Worm (Caenorhabditis elegans) whole organism, L4 larva: ENCODE data around the gene F13A7.7.
A peak's percentile ranks its signal among the peaks of the same experiment; 100 is the strongest.

ENCODE experiments used
- F10B5.3 ChIP-seq: sonication (generic microtip); optimal IDR thresholded peaks from 2 replicates; lab custom pipeline; 2016; ENCODE audit warnings: mild to moderate bottlenecking, missing genetic modification characterization, missing compliant biosample characterization
- F26F4.8 ChIP-seq: fragments of 200-800 bp; sonication (Bioruptor generic); conservative IDR thresholded peaks from 2 replicates; pipeline ENCODE4 v1.3.6; 2022; ENCODE audit warnings: missing genetic modification characterization, missing compliant biosample characterization
- R02D3.7 ChIP-seq: fragments of 150-350 bp; sonication (generic microtip); optimal IDR thresholded peaks from 3 replicates; lab custom pipeline; 2014; ENCODE audit warnings: missing biosample characterization, missing genetic modification characterization
- T26A8.4 ChIP-seq: fragments of 200-800 bp; sonication (Bioruptor generic); IDR thresholded peaks from 2 replicates; pipeline ENCODE4 v1.3.6; 2022; ENCODE audit warnings: missing genetic modification characterization, missing compliant biosample characterization
- ZK337.2 ChIP-seq: fragments of 200-800 bp; sonication (Bioruptor generic); IDR thresholded peaks from 2 replicates; pipeline ENCODE4 v1.3.6; 2022; ENCODE audit warnings: missing genetic modification reagents, missing genetic modification characterization, missing compliant biosample characterization
- aha-1 ChIP-seq: fragments of 150-350 bp; peaks from one replicate; lab custom pipeline; 2014; ENCODE audit warnings: missing biosample characterization, missing genetic modification characterization
- aly-2 ChIP-seq: sonication (generic microtip); optimal IDR thresholded peaks from 2 replicates; lab custom pipeline; 2018; ENCODE audit warnings: missing biosample characterization, missing genetic modification characterization
- ama-1 ChIP-seq: fragments of 150-350 bp; optimal IDR thresholded peaks from 2 replicates; lab custom pipeline; 2014; ENCODE audit warnings: inconsistent platforms, mixed read lengths
- attf-4 ChIP-seq: sonication (generic microtip); optimal IDR thresholded peaks from 3 replicates; lab custom pipeline; 2017; ENCODE audit warnings: missing biosample characterization, missing genetic modification characterization
- dmd-6 ChIP-seq: fragments of 200-800 bp; sonication (Bioruptor generic); IDR thresholded peaks from 2 replicates; pipeline ENCODE4 v1.3.6; 2022; ENCODE audit warnings: missing genetic modification reagents, missing genetic modification characterization, missing compliant biosample characterization
- dmd-9 ChIP-seq: fragments of 200-800 bp; sonication (Bioruptor generic); IDR thresholded peaks from 2 replicates; pipeline ENCODE4 v1.3.6; 2022; ENCODE audit warnings: missing genetic modification reagents, missing genetic modification characterization, missing compliant biosample characterization
- dve-1 ChIP-seq: sonication (generic microtip); optimal IDR thresholded peaks from 2 replicates; lab custom pipeline; 2017; ENCODE audit warnings: antibody characterized with exemption, mild to moderate bottlenecking, missing genetic modification characterization, missing compliant biosample characterization; ENCODE audit not compliant: insufficient read depth
- egl-43 ChIP-seq: fragments of 200-800 bp; sonication (Bioruptor generic); IDR thresholded peaks from 2 replicates; pipeline ENCODE4 v1.3.6; 2022; ENCODE audit warnings: missing genetic modification reagents, missing genetic modification characterization, missing compliant biosample characterization
- hif-1 ChIP-seq, 2 experiments: sonication (generic microtip); optimal IDR thresholded peaks; 2 replicates each; lab custom pipeline; 2016 to 2017; ENCODE audit warnings: missing compliant biosample characterization in 2 of 2, missing genetic modification characterization in 2 of 2, missing genetic modification reagents in 2 of 2, missing genotype in 2 of 2, mild to moderate bottlenecking in 1 of 2
- hlh-30 ChIP-seq: sonication (generic microtip); optimal IDR thresholded peaks from 2 replicates; lab custom pipeline; 2017; ENCODE audit warnings: antibody characterized with exemption, mild to moderate bottlenecking, missing genetic modification characterization, missing compliant biosample characterization; ENCODE audit not compliant: insufficient read depth
- hmg-1.1 ChIP-seq: fragments of 200-800 bp; sonication (Bioruptor generic); IDR thresholded peaks from 2 replicates; pipeline ENCODE4 v1.3.6; 2022; ENCODE audit warnings: missing genetic modification reagents, missing genetic modification characterization, missing compliant biosample characterization
- lin-15B ChIP-seq: fragments of 150-350 bp; sonication (generic microtip); optimal IDR thresholded peaks from 3 replicates; lab custom pipeline; 2014; ENCODE audit warnings: missing biosample characterization, missing genetic modification characterization
- lin-29 ChIP-seq: fragments of 200-800 bp; sonication (Bioruptor generic); IDR thresholded peaks from 2 replicates; pipeline ENCODE4 v1.3.6; 2022; ENCODE audit warnings: missing genetic modification reagents, missing genetic modification characterization, missing compliant biosample characterization
- lin-38 ChIP-seq: fragments of 200-800 bp; sonication (Bioruptor generic); IDR thresholded peaks from 2 replicates; pipeline ENCODE4 v1.3.6; 2022; ENCODE audit warnings: missing genetic modification reagents, missing genetic modification characterization, missing compliant biosample characterization
- lir-3 ChIP-seq: sonication (generic microtip); optimal IDR thresholded peaks from 2 replicates; lab custom pipeline; 2016; ENCODE audit warnings: mild to moderate bottlenecking, missing genetic modification characterization, missing compliant biosample characterization
- mdt-29 ChIP-seq: fragments of 200-800 bp; sonication (Bioruptor generic); IDR thresholded peaks from 2 replicates; pipeline ENCODE4 v1.3.6; 2022; ENCODE audit warnings: missing genetic modification reagents, missing genetic modification characterization, missing compliant biosample characterization
- mep-1 ChIP-seq: fragments of 150-350 bp; sonication (generic microtip); optimal IDR thresholded peaks from 3 replicates; lab custom pipeline; 2014; ENCODE audit warnings: missing biosample characterization, missing genetic modification characterization
- mes-2 ChIP-seq: sonication (generic microtip); optimal IDR thresholded peaks from 2 replicates; lab custom pipeline; 2016; ENCODE audit warnings: missing genotype, mild to moderate bottlenecking, missing genetic modification characterization, missing compliant biosample characterization; ENCODE audit not compliant: poor library complexity, severe bottlenecking
- mxl-3 ChIP-seq: fragments of 200-800 bp; sonication (Bioruptor generic); optimal IDR thresholded peaks from 2 replicates; lab custom pipeline; 2018; ENCODE audit warnings: mild to moderate bottlenecking, missing genetic modification characterization, missing compliant biosample characterization
- nhr-10 ChIP-seq: fragments of 150-350 bp; optimal IDR thresholded peaks from 2 replicates; lab custom pipeline; 2014; ENCODE audit warnings: missing biosample characterization, missing genetic modification characterization
- nhr-41 ChIP-seq: fragments of 200-800 bp; sonication (Bioruptor generic); IDR thresholded peaks from 2 replicates; pipeline ENCODE4 v1.3.6; 2022; ENCODE audit warnings: missing genetic modification reagents, missing genetic modification characterization, missing compliant biosample characterization
- nhr-42 ChIP-seq: fragments of 200-800 bp; sonication (Bioruptor generic); IDR thresholded peaks from 2 replicates; pipeline ENCODE4 v1.3.6; 2022; ENCODE audit warnings: missing genetic modification characterization, missing compliant biosample characterization
- php-3 ChIP-seq: fragments of 200-800 bp; sonication (Bioruptor generic); IDR thresholded peaks from 2 replicates; pipeline ENCODE4 v1.3.6; 2022; ENCODE audit warnings: missing genetic modification reagents, missing genetic modification characterization, missing compliant biosample characterization
- saeg-2 ChIP-seq: fragments of 200-800 bp; sonication (Bioruptor generic); IDR thresholded peaks from 2 replicates; pipeline ENCODE4 v1.3.6; 2022; ENCODE audit warnings: missing genetic modification reagents, missing genetic modification characterization, missing compliant biosample characterization
- sdz-12 ChIP-seq: fragments of 200-800 bp; sonication (Bioruptor generic); optimal IDR thresholded peaks from 2 replicates; lab custom pipeline; 2018; ENCODE audit warnings: mild to moderate bottlenecking, missing genetic modification characterization, missing compliant biosample characterization
- set-16 ChIP-seq: fragments of 200-800 bp; sonication (Bioruptor generic); IDR thresholded peaks from 2 replicates; pipeline ENCODE4 v1.3.6; 2022; ENCODE audit warnings: missing genetic modification reagents, missing genetic modification characterization, missing compliant biosample characterization
- snpc-1.2 ChIP-seq: fragments of 200-800 bp; sonication (Bioruptor generic); IDR thresholded peaks from 2 replicates; pipeline ENCODE4 v1.3.6; 2022; ENCODE audit warnings: missing genetic modification reagents, missing genetic modification characterization, missing compliant biosample characterization
- tag-97 ChIP-seq: fragments of 200-800 bp; sonication (Bioruptor generic); IDR thresholded peaks from 2 replicates; pipeline ENCODE4 v1.3.6; 2022; ENCODE audit warnings: missing genetic modification characterization, missing compliant biosample characterization
- vab-7 ChIP-seq: fragments of 200-800 bp; sonication (Bioruptor generic); IDR thresholded peaks from 2 replicates; pipeline ENCODE4 v1.3.6; 2022; ENCODE audit warnings: missing genetic modification reagents, missing genetic modification characterization, missing compliant biosample characterization
- zfp-2 ChIP-seq: sonication (generic microtip); optimal IDR thresholded peaks from 2 replicates; lab custom pipeline; 2016; ENCODE audit warnings: mild to moderate bottlenecking, missing genetic modification characterization, missing compliant biosample characterization
- zip-11 ChIP-seq: fragments of 200-800 bp; sonication (Bioruptor generic); IDR thresholded peaks from 2 replicates; pipeline ENCODE4 v1.3.6; 2022; ENCODE audit warnings: missing genetic modification characterization, missing compliant biosample characterization

The F13A7.7 gene

ce11 chrV:16368143-16368542 is 15.5 kb downstream of the F13A7.7 start:
- TF ChIP-seq hif-1 (tag; optimal IDR thresholded peaks at IDR 0.05; lab: Kevin White, UChicago) (no peak), saeg-2 (GFP tag; lab: Robert Waterston, UW) (no peak), nhr-10 (tag; lab: Kevin White, UChicago) (no peak), egl-43 (no peak), set-16 (GFP tag; lab: Robert Waterston, UW) (no peak), lin-29 (GFP tag; lab: Robert Waterston, UW) (no peak), mxl-3 (GFP tag; lab: Kevin White, UChicago) (no peak), zip-11 (GFP tag; lab: Robert Waterston, UW) (no peak), hlh-30 (tag; lab: Kevin White, UChicago) (no peak), dve-1 (tag; lab: Kevin White, UChicago) (no peak), dmd-6 (no peak), php-3 (no peak), mes-2 (no peak), vab-7 (no peak), sdz-12 (GFP tag; lab: Kevin White, UChicago) (no peak)

- TF ChIP-seq snpc-1.2 (GFP tag; lab: Robert Waterston, UW) (no peak), T26A8.4 (GFP tag; lab: Robert Waterston, UW) (peak; percentile 58; the same call in 1 of the 2 replicates), sdz-12 (GFP tag; lab: Kevin White, UChicago) (no peak), mdt-29 (GFP tag; lab: Robert Waterston, UW) (0 out of 2 replicates have a peak, but pooled peaks have one; percentile 29), ama-1 (peak; percentile 55), aha-1 (tag; lab: Kevin White, UChicago) (peak; percentile 36), attf-4 (no peak), dmd-6 (no peak), mxl-3 (GFP tag; lab: Kevin White, UChicago) (no peak), nhr-10 (tag; lab: Kevin White, UChicago) (no peak), F10B5.3 (tag; lab: Kevin White, UChicago) (peak; percentile 25), R02D3.7 (peak; percentile 37), dmd-9 (no peak), nhr-41 (GFP tag; lab: Robert Waterston, UW) (no peak), lin-38 (GFP tag; lab: Robert Waterston, UW) (0 out of 2 replicates have a peak, but pooled peaks have one; percentile 9), dve-1 (tag; lab: Kevin White, UChicago) (peak; percentile 11), zfp-2 (tag; lab: Kevin White, UChicago) (no peak)
- TF ChIP-seq, all 104 proteins: peak for 8
Measured at ce11 chrV:16367575-16367974, 16.1 kb downstream of the F13A7.7 start, which contains the start of gene W08G11.3. Gene W08G11.3 (plus strand): TSS chrV:16367681.

ce11 chrV:16361350-16361749 is 22.3 kb downstream of the F13A7.7 start:
- no peak for TF ChIP-seq mep-1 (tag; lab: Kevin White, UChicago)
- TF ChIP-seq lin-15B (tag; lab: Kevin White, UChicago) = no peak
- no peak for TF ChIP-seq nhr-42 (GFP tag; lab: Robert Waterston, UW)
- TF ChIP-seq set-16 (GFP tag; lab: Robert Waterston, UW) = no peak
- no peak for TF ChIP-seq lir-3 (tag; lab: Kevin White, UChicago)
- no peak for TF ChIP-seq F26F4.8 (GFP tag; lab: Robert Waterston, UW)
- TF ChIP-seq ZK337.2 (GFP tag; lab: Robert Waterston, UW) = no peak
- no peak for TF ChIP-seq tag-97 (GFP tag; lab: Robert Waterston, UW)
- no peak for TF ChIP-seq aly-2
- no peak for TF ChIP-seq lin-38 (GFP tag; lab: Robert Waterston, UW)
- no peak for TF ChIP-seq hmg-1.1 (GFP tag; lab: Robert Waterston, UW)
